Fruit fly (Drosophila melanogaster) whole organism, embryonic: ENCODE measurements around the gene eIF4H2.

Source experiments
- CG17328 ChIP-seq: fragments of 200-800 bp; sonication (Bioruptor generic); IDR thresholded peaks from 2 replicates; pipeline ENCODE4 v1.3.6; 2022; ENCODE audit warnings: missing biosample characterization, missing genetic modification characterization
- CG2120 ChIP-seq: fragments of 200-800 bp; sonication (Bioruptor generic); optimal IDR thresholded peaks from 3 replicates; lab custom pipeline; 2016; ENCODE audit warnings: missing biosample characterization, missing genetic modification characterization
- CG2875 ChIP-seq: fragments of 200-800 bp; sonication (Bioruptor generic); optimal IDR thresholded peaks from 2 replicates; lab custom pipeline; 2017; ENCODE audit warnings: missing biosample characterization, mild to moderate bottlenecking, missing genetic modification characterization, missing genetic modification reagents
- CG4360 ChIP-seq: fragments of 200-800 bp; sonication (Bioruptor generic); IDR thresholded peaks from 2 replicates; pipeline ENCODE4 v1.3.6; 2022; ENCODE audit warnings: missing biosample characterization, missing genetic modification characterization
- Chrac-16 ChIP-seq: fragments of 200-800 bp; sonication (Bioruptor generic); optimal IDR thresholded peaks from 3 replicates; lab custom pipeline; 2016; ENCODE audit warnings: missing biosample characterization, missing genetic modification characterization
- ara ChIP-seq: fragments of 200-800 bp; sonication (Bioruptor generic); IDR thresholded peaks from 2 replicates; pipeline ENCODE4 v1.3.6; 2022; ENCODE audit warnings: missing biosample characterization, missing genetic modification characterization
- bcd ChIP-seq: fragments of 200-800 bp; sonication (Bioruptor generic); optimal IDR thresholded peaks from 2 replicates; lab custom pipeline; 2017; ENCODE audit warnings: missing biosample characterization, mild to moderate bottlenecking, missing genetic modification characterization
- dysf ChIP-seq: fragments of 200-800 bp; sonication (Bioruptor generic); IDR thresholded peaks from 3 replicates; pipeline ENCODE4 v1.3.6; 2022; ENCODE audit warnings: missing biosample characterization, missing genetic modification characterization
- maf-S ChIP-seq: fragments of 200-800 bp; sonication (Bioruptor generic); optimal IDR thresholded peaks from 2 replicates; lab custom pipeline; 2016; ENCODE audit warnings: missing biosample characterization, missing genetic modification characterization
- pan ChIP-seq, 4 experiments: fragments of >200 bp in 3 of 4; fragments of 200-800 bp in 1 of 4; sonication (Bioruptor generic) in 1 of 4; optimal IDR thresholded peaks in 3 of 4; IDR thresholded peaks in 1 of 4; 2 replicates each; pipeline versions ENCODE4 v1.3.6 to Lab custom; 2017 to 2022; ENCODE audit warnings: missing biosample characterization in 2 of 4, missing genetic modification characterization in 2 of 4, mixed read lengths in 1 of 4
- pfk ChIP-seq: fragments of 200-800 bp; sonication (Bioruptor generic); optimal IDR thresholded peaks from 2 replicates; lab custom pipeline; 2018; ENCODE audit warnings: missing biosample characterization, mild to moderate bottlenecking, missing genetic modification characterization, moderate library complexity
- prd ChIP-seq, 3 experiments: fragments of >200 bp in 2 of 3; fragments of 200-800 bp in 1 of 3; sonication (Bioruptor generic) in 1 of 3; optimal IDR thresholded peaks in 2 of 3; IDR thresholded peaks in 1 of 3; 2 replicates in 2 of 3; 3 replicates in 1 of 3; pipeline versions ENCODE4 v1.3.6 to Lab custom; 2017 to 2022; ENCODE audit warnings: missing biosample characterization in 1 of 3, missing genetic modification characterization in 1 of 3
- sens ChIP-seq: fragments of 200-800 bp; sonication (Bioruptor generic); peaks from one replicate; lab custom pipeline; 2016; ENCODE audit warnings: missing biosample characterization, missing genetic modification characterization
- tx ChIP-seq: fragments of 200-800 bp; sonication (Bioruptor generic); optimal IDR thresholded peaks from 2 replicates; lab custom pipeline; 2016; ENCODE audit warnings: missing biosample characterization, missing genetic modification characterization
- unpg ChIP-seq: fragments of 200-800 bp; sonication (Bioruptor generic); optimal IDR thresholded peaks from 3 replicates; lab custom pipeline; 2018; ENCODE audit warnings: missing biosample characterization, mild to moderate bottlenecking, missing genetic modification characterization, moderate library complexity
- zf30C ChIP-seq: fragments of 200-800 bp; sonication (Bioruptor generic); optimal IDR thresholded peaks from 3 replicates; lab custom pipeline; 2018; ENCODE audit warnings: missing biosample characterization, mild to moderate bottlenecking, missing genetic modification characterization

The eIF4H2 gene

DNA sequence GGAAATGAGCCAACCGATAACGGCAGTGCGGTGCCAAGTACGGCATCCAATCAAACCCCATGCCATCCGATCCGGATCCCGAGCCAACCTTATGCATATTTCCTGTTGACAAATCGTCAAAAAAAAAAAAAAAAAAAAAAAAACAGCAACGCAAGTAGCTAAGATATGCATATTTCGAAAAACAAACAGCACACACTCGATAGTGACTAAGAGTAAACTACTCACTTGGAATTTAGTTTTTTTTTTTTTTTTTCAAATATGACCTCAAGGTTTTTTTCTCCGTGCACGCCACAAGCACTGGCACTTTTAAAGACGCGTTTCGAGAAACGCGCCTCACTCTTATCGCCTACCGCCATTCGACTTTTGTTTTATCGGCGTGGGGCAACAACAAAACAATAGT is 49.4 kb downstream of the eIF4H2 start (continued):
- TF ChIP-seq CG17328 (GFP tag; lab: Robert Waterston, UW) (peak; percentile 32; the same call in 1 of the 2 replicates), pfk (GFP tag; lab: Kevin White, UChicago) (no peak), unpg (peak; percentile 22), tx (GFP tag; lab: Kevin White, UChicago) (no peak), dysf (GFP tag; lab: Robert Waterston, UW) (0 out of 3 replicates have a peak, but pooled peaks have one; percentile 6), CG2120 (peak; percentile 19), CG4360 (GFP tag; lab: Robert Waterston, UW) (peak; percentile 33; the same call in 1 of the 2 replicates), CG2875 (GFP tag; lab: Kevin White, UChicago) (no peak), pan (optimal IDR thresholded peaks at IDR 0.05; lab: Kevin White, UChicago) (no peak), pan (GFP tag; optimal IDR thresholded peaks at IDR 0.05 in 1 of 2, IDR thresholded peaks at IDR 0.05 in 1 of 2) (peak in 1 of 2 experiments; percentile 20), zf30C (GFP tag; lab: Kevin White, UChicago) (peak; percentile 19), prd (optimal IDR thresholded peaks at IDR 0.05; lab: Kevin White, UChicago) (no peak), prd (GFP tag; IDR thresholded peaks at IDR 0.05; lab: Robert Waterston, UW) (peak; percentile 24; the same call in 1 of the 3 replicates), maf-S (no peak), Chrac-16 (GFP tag; lab: Kevin White, UChicago) (peak; percentile 4), ara (GFP tag; lab: Robert Waterston, UW) (peak; percentile 18; the same call in 1 of the 2 replicates)

DNA sequence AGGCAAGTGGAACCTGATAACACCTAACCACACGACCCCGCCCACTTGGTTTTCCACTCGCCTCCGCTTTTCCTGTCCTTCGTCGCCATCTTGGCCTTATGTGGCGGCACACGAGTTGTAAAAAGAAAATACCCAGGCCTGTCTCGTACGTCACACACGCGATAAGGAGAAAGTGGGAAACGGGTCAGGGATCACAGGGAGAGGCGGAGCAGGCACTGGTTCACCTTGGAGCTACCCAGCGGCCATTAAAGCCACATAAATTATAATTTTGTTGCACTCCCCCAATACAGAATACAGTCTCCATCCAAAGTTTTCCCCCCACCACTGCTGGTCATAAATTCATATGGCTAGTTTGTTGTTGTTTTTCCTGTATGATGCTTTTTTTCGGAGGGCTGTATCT is 50.0 kb downstream of the eIF4H2 start:
- TF ChIP-seq prd (optimal IDR thresholded peaks at IDR 0.05; lab: Kevin White, UChicago): no peak
- 0 out of 3 replicates have a peak, but pooled peaks have one; percentile 14 for TF ChIP-seq prd (GFP tag; IDR thresholded peaks at IDR 0.05; lab: Robert Waterston, UW)
- peak; percentile 36 for TF ChIP-seq sens (GFP tag; lab: Kevin White, UChicago)
- no peak for TF ChIP-seq bcd (GFP tag; lab: Kevin White, UChicago)
